Worm (Caenorhabditis elegans) whole organism, dauer: ENCODE data around the gene T22G5.1.

Experiments
- unc-62 ChIP-seq: sonication (generic microtip); optimal IDR thresholded peaks from 2 replicates; lab custom pipeline; 2017; ENCODE audit warnings: missing biosample characterization, missing genetic modification reagents, missing genetic modification characterization

T22G5.1 gene

DNA sequence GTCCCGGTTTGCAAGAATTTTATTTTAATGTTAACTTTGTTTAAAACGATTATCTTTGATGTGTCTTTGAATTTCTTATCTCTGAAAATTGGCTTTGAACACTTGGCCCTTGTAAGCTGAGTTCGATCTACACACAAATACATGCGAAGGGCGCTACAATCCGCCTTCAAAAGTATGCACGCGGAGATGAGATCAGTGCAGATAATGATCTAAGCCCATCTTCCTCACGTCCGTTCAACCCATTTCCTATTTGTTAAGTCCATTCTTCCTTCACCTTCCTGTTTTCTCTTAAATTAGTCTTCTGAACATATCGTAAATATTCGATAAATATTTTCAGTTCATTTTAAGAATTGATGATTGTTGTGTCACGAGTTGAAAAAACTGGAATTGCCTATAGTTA, 10.3 kb upstream of the T22G5.1 start, which contains the start of gene nhr-175:
Gene nhr-175, plus strand, starts transcription at position 339 of the 400 bp plus-strand sequence.
- no peak for TF ChIP-seq unc-62 (GFP tag; lab: Kevin White, UChicago)

DNA sequence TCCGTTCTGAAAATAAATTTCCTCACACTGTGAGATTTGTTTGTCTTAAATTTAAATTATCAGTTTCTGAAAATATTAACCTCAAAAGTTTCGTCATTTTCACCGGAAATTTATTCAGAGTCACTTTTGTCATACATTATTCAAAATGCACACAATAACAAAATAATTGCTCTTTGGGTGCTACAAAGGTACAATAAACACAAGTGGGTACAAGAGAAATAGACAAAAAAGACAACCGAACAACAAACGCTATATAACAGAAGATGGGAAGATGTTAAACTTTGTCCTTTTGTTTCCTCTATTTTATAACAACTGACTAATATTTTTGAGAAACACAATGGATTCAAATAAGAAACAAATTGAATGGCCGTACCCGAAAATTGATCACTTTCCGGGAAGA, 7.1 kb upstream of the T22G5.1 start:
- no peak for TF ChIP-seq unc-62 (GFP tag; lab: Kevin White, UChicago)

ce11 chrV:13872895-13873294, 3.7 kb upstream of the T22G5.1 start, which contains the start of gene cpt-5:
cpt-5 (plus strand) TSS chrV:13873195.
- no peak for TF ChIP-seq unc-62 (GFP tag; lab: Kevin White, UChicago)

- TF ChIP-seq unc-62 (GFP tag; lab: Kevin White, UChicago) = no peak
These were observed 3.3 kb upstream of the T22G5.1 start for ce11 chrV:13873323-13873722.

DNA sequence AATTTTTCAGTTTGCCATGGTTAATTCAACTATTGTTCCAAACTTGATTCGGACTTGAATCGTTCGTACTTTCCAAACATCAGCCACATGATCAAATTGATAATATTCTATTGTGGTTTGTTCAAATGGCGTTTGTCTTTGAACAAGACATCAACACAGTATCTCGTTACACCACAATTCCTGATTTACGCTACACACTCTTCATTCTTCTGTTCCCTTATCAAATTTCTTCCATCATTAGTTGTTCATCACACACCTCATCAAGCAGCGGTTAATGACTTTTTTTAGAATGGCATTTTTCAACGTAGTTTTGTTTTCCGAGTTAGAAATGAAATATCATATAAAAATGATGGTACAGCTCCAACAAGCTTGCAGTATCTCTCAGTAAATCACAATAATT, 1.6 kb downstream of the T22G5.1 start:
- no peak for TF ChIP-seq unc-62 (GFP tag; lab: Kevin White, UChicago)

DNA sequence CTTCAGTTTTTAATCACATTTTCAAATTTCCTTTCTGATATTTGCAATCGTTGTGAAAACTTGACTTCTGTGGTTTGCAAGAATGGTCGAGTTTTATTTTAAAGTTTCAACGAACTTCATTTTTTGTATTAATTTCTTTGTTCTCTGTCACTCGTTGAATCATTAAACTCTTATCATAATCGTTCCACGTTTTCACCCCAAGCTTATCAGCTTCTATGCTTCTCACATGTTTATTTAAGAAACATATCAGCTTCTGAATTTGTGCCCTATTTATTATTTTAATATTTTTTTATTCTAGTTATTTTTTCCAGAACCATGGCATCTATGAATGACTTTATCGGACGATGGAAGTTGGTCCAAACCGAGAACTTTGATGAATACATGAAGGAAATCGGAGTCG, 2.6 kb downstream of the T22G5.1 start, which contains the start of gene lbp-7:
Gene lbp-7, plus strand, starts transcription at position 312 of the 400 bp plus-strand sequence.
- TF ChIP-seq unc-62 (GFP tag; lab: Kevin White, UChicago) = no peak

ce11 chrV:13880163-13880562, 3.5 kb downstream of the T22G5.1 start:
- no peak for TF ChIP-seq unc-62 (GFP tag; lab: Kevin White, UChicago)

ce11 chrV:13880607-13881006, 4.0 kb downstream of the T22G5.1 start, which contains the start of gene T22G5.3:
T22G5.3 (plus strand) TSS chrV:13880907.
- TF ChIP-seq unc-62 (GFP tag; lab: Kevin White, UChicago) = no peak

DNA sequence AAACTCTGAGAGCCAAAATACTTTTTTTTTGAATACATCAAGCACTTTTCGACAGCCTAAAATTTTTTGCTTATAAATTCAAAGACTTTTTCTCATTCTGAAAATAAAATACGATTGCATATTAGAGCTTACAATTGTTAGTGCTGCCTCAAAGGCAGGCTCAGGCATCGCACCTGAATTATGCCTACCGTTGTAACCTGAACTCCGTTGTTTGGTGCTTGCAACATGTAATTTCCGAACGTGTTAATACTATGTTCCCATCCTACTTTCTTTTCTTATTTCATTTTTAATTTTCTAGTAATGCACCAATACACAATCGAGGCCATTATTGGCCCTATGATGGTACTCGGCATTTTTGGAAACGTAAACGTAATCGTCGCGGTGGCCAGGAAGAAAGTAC, 10.7 kb downstream of the T22G5.1 start, which contains the start of gene srsx-19:
Gene srsx-19, plus strand, starts transcription at position 301 of the 400 bp plus-strand sequence.
- TF ChIP-seq unc-62 (GFP tag; lab: Kevin White, UChicago) = no peak

- no peak for TF ChIP-seq unc-62 (GFP tag; lab: Kevin White, UChicago)
These were observed 12.9 kb downstream of the T22G5.1 start, which contains the start of gene spp-12 for ce11 chrV:13889516-13889915. spp-12 (plus strand) TSS chrV:13889816.

- TF ChIP-seq unc-62 (GFP tag; lab: Kevin White, UChicago) = no peak
These were observed 13.8 kb downstream of the T22G5.1 start, which contains the start of gene lbp-8 for ce11 chrV:13890473-13890872. lbp-8 (plus strand) TSS chrV:13890773.

DNA sequence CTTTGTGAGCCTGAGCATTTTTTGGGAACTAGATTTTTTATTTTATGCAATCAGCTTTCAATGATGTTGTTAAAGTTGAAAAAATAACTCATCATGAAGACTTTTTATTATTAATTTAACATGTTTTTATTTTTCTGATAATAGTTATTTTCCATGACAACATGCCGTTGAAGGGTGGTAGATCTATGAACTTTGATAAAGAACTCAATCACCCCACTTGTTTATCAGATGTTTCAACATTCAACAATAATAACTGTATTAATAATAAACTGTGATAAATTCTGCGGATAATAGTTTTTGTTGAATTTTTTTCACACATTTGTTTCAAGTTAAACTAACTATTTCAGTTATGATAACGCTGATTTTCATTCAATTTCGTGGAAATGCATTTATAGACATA, 14.9 kb downstream of the T22G5.1 start:
- TF ChIP-seq unc-62 (GFP tag; lab: Kevin White, UChicago) = no peak

ce11 chrV:13892457-13893375, 16.1 kb downstream of the T22G5.1 start, which contains the start of gene sptl-3:
sptl-3 (plus strand) TSS chrV:13893325.
- TF ChIP-seq unc-62 (GFP tag; lab: Kevin White, UChicago) = no peak

DNA sequence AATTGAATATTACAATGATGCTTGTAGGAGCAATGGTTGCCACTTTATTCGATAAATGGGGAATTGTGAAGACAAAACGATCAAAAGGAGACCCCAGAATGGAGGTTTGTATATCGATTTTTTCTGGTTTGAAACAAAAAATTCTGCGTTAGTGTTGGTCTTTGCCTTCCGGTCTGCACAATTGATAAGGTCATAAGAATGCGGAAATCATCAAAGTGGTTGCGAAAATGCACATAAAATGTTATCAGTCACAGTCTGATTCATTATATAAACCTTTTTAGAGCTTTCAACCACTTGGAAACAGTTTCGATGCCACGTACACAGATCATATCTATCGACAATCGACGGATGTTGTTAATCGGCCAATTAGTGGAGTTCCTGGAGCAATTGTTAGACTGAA, 17.0 kb downstream of the T22G5.1 start:
- TF ChIP-seq unc-62 (GFP tag; lab: Kevin White, UChicago) = no peak

ce11 chrV:13898356-13898755, 21.7 kb downstream of the T22G5.1 start, which contains the start of gene cyp-35C1:
cyp-35C1 (minus strand) TSS chrV:13898487.
- TF ChIP-seq unc-62 (GFP tag; lab: Kevin White, UChicago) = no peak

- no peak for TF ChIP-seq unc-62 (GFP tag; lab: Kevin White, UChicago)
These were observed 22.6 kb downstream of the T22G5.1 start, which contains the start of gene oac-3 for ce11 chrV:13899213-13899612. oac-3 (plus strand) TSS chrV:13899513.
